Worm (Caenorhabditis elegans) whole organism, midembryonic: ENCODE data around the gene str-83.

ENCODE experiments used
- T22C8.4 ChIP-seq: fragments of 200-800 bp; sonication (Bioruptor generic); IDR thresholded peaks from 2 replicates; pipeline ENCODE4 v1.3.6; 2022; ENCODE audit warnings: missing genetic modification characterization, missing compliant biosample characterization
- cog-1 ChIP-seq: sonication (generic microtip); optimal IDR thresholded peaks from 2 replicates; lab custom pipeline; 2016; ENCODE audit warnings: missing genetic modification characterization, missing compliant biosample characterization
- flt-1 ChIP-seq: fragments of 200-800 bp; sonication (Bioruptor generic); IDR thresholded peaks from 2 replicates; pipeline ENCODE4 v1.3.6; 2022; ENCODE audit warnings: missing genetic modification characterization, missing compliant biosample characterization
- ref-1 ChIP-seq: fragments of 200-800 bp; sonication (Bioruptor generic); conservative IDR thresholded peaks from 2 replicates; pipeline ENCODE4 v1.3.6; 2022; ENCODE audit warnings: missing genetic modification reagents, missing genetic modification characterization, missing compliant biosample characterization
- tab-1 ChIP-seq: fragments of 200-800 bp; sonication (Bioruptor generic); IDR thresholded peaks from 2 replicates; pipeline ENCODE4 v1.3.6; 2022; ENCODE audit warnings: missing genetic modification characterization, missing compliant biosample characterization
- ztf-29 ChIP-seq: fragments of 200-800 bp; sonication (Bioruptor generic); IDR thresholded peaks from 2 replicates; pipeline ENCODE4 v1.3.6; 2022; ENCODE audit warnings: missing genetic modification reagents, missing genetic modification characterization, missing compliant biosample characterization

- TF ChIP-seq cog-1 (tag; lab: Kevin White, UChicago), result no peak
- no peak for TF ChIP-seq T22C8.4
- TF ChIP-seq flt-1 (GFP tag; lab: Robert Waterston, UW), result no peak
- no peak for TF ChIP-seq tab-1 (GFP tag; lab: Robert Waterston, UW)
- TF ChIP-seq ztf-29, result no peak
- no peak for TF ChIP-seq ref-1 (GFP tag; lab: Robert Waterston, UW)
These were observed 4.2 kb upstream of the str-83 start, which contains the start of gene cyp-34A10 for ce11 chrV:3972846-3973245.
